Worm (Caenorhabditis elegans) whole organism, late embryonic: Measurements from ENCODE around the gene grl-21.

ENCODE experiments used
- ama-1 ChIP-seq: fragments of 150-350 bp; optimal IDR thresholded peaks from 2 replicates; lab custom pipeline; 2014
- elt-2 ChIP-seq: sonication (generic microtip); optimal IDR thresholded peaks from 2 replicates; lab custom pipeline; 2016; ENCODE audit warnings: missing genetic modification reagents, missing genetic modification characterization, missing compliant biosample characterization
- syd-9 ChIP-seq: sonication (generic microtip); optimal IDR thresholded peaks from 2 replicates; lab custom pipeline; 2016; ENCODE audit warnings: mild to moderate bottlenecking, missing genetic modification characterization, moderate library complexity, missing compliant biosample characterization
- zip-5 ChIP-seq: sonication (generic microtip); optimal IDR thresholded peaks from 2 replicates; lab custom pipeline; 2016; ENCODE audit warnings: missing genetic modification characterization, missing compliant biosample characterization

DNA sequence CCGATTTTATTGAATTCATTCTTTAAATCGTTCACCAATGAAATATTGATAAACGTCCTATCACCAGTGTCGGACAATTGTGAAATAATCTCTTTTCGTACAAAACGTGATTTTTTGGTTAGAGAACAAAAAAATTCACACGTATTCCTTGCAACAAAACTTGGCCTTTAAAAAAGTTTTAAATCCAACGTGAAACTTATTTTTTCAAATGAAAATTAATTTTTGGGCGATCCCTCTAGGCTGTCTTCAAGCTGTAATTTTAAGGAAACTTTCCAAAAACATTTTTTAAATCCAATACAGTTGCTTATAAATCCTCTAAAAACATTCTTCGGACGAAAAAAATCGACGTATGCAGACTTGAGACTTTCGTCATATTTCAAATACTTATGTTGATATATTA is 17.4 kb downstream of the grl-21 start, which contains the start of gene T25B9.5:
- TF ChIP-seq syd-9: no peak
- TF ChIP-seq zip-5 (tag; lab: Kevin White, UChicago): no peak
- no peak for TF ChIP-seq ama-1
- no peak for TF ChIP-seq elt-2 (tag; lab: Kevin White, UChicago)
